Fruit fly (Drosophila melanogaster): Measurements from ENCODE around the gene Cyp12a4.

- no peak for TF ChIP-seq pan (optimal IDR thresholded peaks at IDR 0.05)
- no peak for TF ChIP-seq usp (GFP tag; optimal IDR thresholded peaks at IDR 0.05)
Measured at dm6 chr3R:19091749-19092264, 43.2 kb upstream of the Cyp12a4 start.

Data from whole organism.